Fruit fly (Drosophila melanogaster) whole organism, embryonic: Measurements from ENCODE around the gene CG17028.

Source experiments
- Abd-B ChIP-seq: fragments of 200-800 bp; sonication (Bioruptor generic); optimal IDR thresholded peaks from 2 replicates; lab custom pipeline; 2018; ENCODE audit warnings: missing biosample characterization, mild to moderate bottlenecking, missing genetic modification characterization, moderate library complexity
- Asciz ChIP-seq: fragments of 200-800 bp; sonication (Bioruptor generic); optimal IDR thresholded peaks from 2 replicates; lab custom pipeline; 2017; ENCODE audit warnings: missing biosample characterization, mild to moderate bottlenecking, missing genetic modification characterization, missing genetic modification reagents
- CG10462 ChIP-seq: fragments of 200-800 bp; sonication (Bioruptor generic); optimal IDR thresholded peaks from 2 replicates; lab custom pipeline; 2016; ENCODE audit warnings: missing biosample characterization, missing genetic modification characterization
- CG10565 ChIP-seq: fragments of 200-800 bp; sonication (Bioruptor generic); optimal IDR thresholded peaks from 3 replicates; lab custom pipeline; 2016; ENCODE audit warnings: missing biosample characterization, mild to moderate bottlenecking, missing genetic modification characterization
- CG12769 ChIP-seq: fragments of 200-800 bp; sonication (Bioruptor generic); optimal IDR thresholded peaks from 2 replicates; lab custom pipeline; 2019; ENCODE audit warnings: missing biosample characterization, mild to moderate bottlenecking, missing genetic modification characterization, moderate library complexity
- CG14050 ChIP-seq: fragments of 200-800 bp; sonication (Bioruptor generic); IDR thresholded peaks from 3 replicates; pipeline ENCODE4 v1.3.6; 2022; ENCODE audit warnings: missing biosample characterization, missing genetic modification characterization
- CG14965 ChIP-seq: fragments of 200-800 bp; sonication (Bioruptor generic); optimal IDR thresholded peaks from 2 replicates; lab custom pipeline; 2016; ENCODE audit warnings: missing biosample characterization, missing genetic modification characterization, borderline replicate concordance
- CG15514 ChIP-seq: fragments of 200-800 bp; sonication (Bioruptor generic); optimal IDR thresholded peaks from 3 replicates; lab custom pipeline; 2017; ENCODE audit warnings: missing biosample characterization, missing genetic modification characterization, mild to moderate bottlenecking, moderate library complexity, missing genetic modification reagents
- CG1603 ChIP-seq: fragments of 200-800 bp; sonication (Bioruptor generic); optimal IDR thresholded peaks from 2 replicates; lab custom pipeline; 2019; ENCODE audit warnings: missing biosample characterization, mild to moderate bottlenecking, missing genetic modification characterization, moderate library complexity
- CG3163 ChIP-seq: fragments of 200-800 bp; sonication (Bioruptor generic); optimal IDR thresholded peaks from 3 replicates; lab custom pipeline; 2016; ENCODE audit warnings: missing biosample characterization, missing genetic modification characterization
- CG34376 ChIP-seq: fragments of 200-800 bp; sonication (Bioruptor generic); optimal IDR thresholded peaks from 2 replicates; lab custom pipeline; 2018; ENCODE audit warnings: missing biosample characterization, mild to moderate bottlenecking, missing genetic modification characterization
- CG42726 ChIP-seq: fragments of 200-800 bp; sonication (Bioruptor generic); IDR thresholded peaks from 2 replicates; pipeline ENCODE4 v1.3.6; 2022; ENCODE audit warnings: missing biosample characterization, missing genetic modification characterization; ENCODE audit not compliant: partially characterized antibody
- CG4424 ChIP-seq: fragments of 200-800 bp; sonication (Bioruptor generic); optimal IDR thresholded peaks from 3 replicates; lab custom pipeline; 2016; ENCODE audit warnings: missing biosample characterization, missing genetic modification characterization
- CG4820 ChIP-seq: fragments of 200-800 bp; sonication (Bioruptor generic); optimal IDR thresholded peaks from 3 replicates; lab custom pipeline; 2016; ENCODE audit warnings: missing biosample characterization, missing genetic modification characterization
- CG5953 ChIP-seq: fragments of 200-800 bp; sonication (Bioruptor generic); IDR thresholded peaks from 2 replicates; pipeline ENCODE4 v1.3.6; 2022; ENCODE audit warnings: missing biosample characterization, missing genetic modification characterization
- CG6272 ChIP-seq: fragments of 200-800 bp; sonication (Bioruptor generic); IDR thresholded peaks from 2 replicates; pipeline ENCODE4 v1.3.6; 2022; ENCODE audit warnings: missing biosample characterization, missing genetic modification characterization
- CG8478 ChIP-seq: fragments of >200 bp; optimal IDR thresholded peaks from 2 replicates; lab custom pipeline; 2018
- D ChIP-seq, 2 experiments: fragments of 200-800 bp in 1 of 2; fragments of >200 bp in 1 of 2; sonication (Bioruptor generic) in 1 of 2; optimal IDR thresholded peaks; 2 replicates in 1 of 2; 3 replicates in 1 of 2; lab custom pipeline; 2017; ENCODE audit warnings: mild to moderate bottlenecking in 1 of 2, missing biosample characterization in 1 of 2, missing genetic modification characterization in 1 of 2, missing genetic modification reagents in 1 of 2
- Dad ChIP-seq: fragments of 200-800 bp; sonication (Bioruptor generic); optimal IDR thresholded peaks from 3 replicates; lab custom pipeline; 2016; ENCODE audit warnings: missing biosample characterization, missing genetic modification characterization
- Dll ChIP-seq: fragments of 200-800 bp; sonication (Bioruptor generic); IDR thresholded peaks from 4 replicates; pipeline ENCODE4 v1.3.6; 2022; ENCODE audit warnings: missing biosample characterization, missing genetic modification characterization; ENCODE audit not compliant: partially characterized antibody
- Elba2 ChIP-seq: fragments of 200-800 bp; sonication (Bioruptor generic); optimal IDR thresholded peaks from 3 replicates; lab custom pipeline; 2016; ENCODE audit warnings: missing biosample characterization, missing genetic modification characterization
- Lhr ChIP-seq: fragments of 200-800 bp; sonication (Bioruptor generic); optimal IDR thresholded peaks from 3 replicates; lab custom pipeline; 2017; ENCODE audit warnings: mild to moderate bottlenecking, missing biosample characterization, missing genetic modification reagents, missing genetic modification characterization
- Mes4 ChIP-seq: fragments of 200-800 bp; sonication (Bioruptor generic); optimal IDR thresholded peaks from 2 replicates; lab custom pipeline; 2016; ENCODE audit warnings: missing biosample characterization, missing genetic modification characterization
- Mrtf ChIP-seq: fragments of 200-800 bp; sonication (Bioruptor generic); IDR thresholded peaks from 3 replicates; pipeline ENCODE4 v1.3.6; 2022; ENCODE audit warnings: missing biosample characterization, missing genetic modification characterization
- NK7.1 ChIP-seq: fragments of 200-800 bp; sonication (Bioruptor generic); optimal IDR thresholded peaks from 3 replicates; lab custom pipeline; 2016; ENCODE audit warnings: missing biosample characterization, missing genetic modification characterization
- Opbp ChIP-seq: fragments of 200-800 bp; sonication (Bioruptor generic); IDR thresholded peaks from 3 replicates; pipeline ENCODE4 v1.3.6; 2022; ENCODE audit warnings: missing biosample characterization, missing genetic modification characterization; ENCODE audit not compliant: partially characterized antibody
- Usf ChIP-seq: fragments of 200-800 bp; sonication (Bioruptor generic); optimal IDR thresholded peaks from 2 replicates; lab custom pipeline; 2017; ENCODE audit warnings: missing genotype, missing biosample characterization, missing genetic modification characterization
- cas ChIP-seq: fragments of 200-800 bp; sonication (Bioruptor generic); IDR thresholded peaks from 2 replicates; pipeline ENCODE4 v1.3.6; 2022; ENCODE audit warnings: missing biosample characterization, missing genetic modification characterization
- chif ChIP-seq, 2 experiments: fragments of 200-800 bp; sonication (Bioruptor generic); optimal IDR thresholded peaks; 3 replicates each; lab custom pipeline; 2016; ENCODE audit warnings: missing biosample characterization in 2 of 2, missing genetic modification characterization in 2 of 2
- croc ChIP-seq: fragments of 200-800 bp; sonication (Bioruptor generic); conservative IDR thresholded peaks from 3 replicates; pipeline ENCODE4 v1.3.6; 2022; ENCODE audit warnings: missing biosample characterization, missing genetic modification characterization
- dati ChIP-seq: fragments of 200-800 bp; sonication (Bioruptor generic); IDR thresholded peaks from 2 replicates; pipeline ENCODE4 v1.3.6; 2022; ENCODE audit warnings: missing biosample characterization, missing genetic modification characterization
- dmrt11E ChIP-seq: fragments of 200-800 bp; sonication (Bioruptor generic); optimal IDR thresholded peaks from 3 replicates; lab custom pipeline; 2018; ENCODE audit warnings: missing biosample characterization, mild to moderate bottlenecking, missing genetic modification characterization, moderate library complexity
- eyg ChIP-seq: fragments of 200-800 bp; sonication (Bioruptor generic); optimal IDR thresholded peaks from 3 replicates; lab custom pipeline; 2016; ENCODE audit warnings: missing biosample characterization, missing genetic modification characterization
- ken ChIP-seq: fragments of 200-800 bp; sonication (Bioruptor generic); IDR thresholded peaks from 3 replicates; pipeline ENCODE4 v1.3.6; 2022; ENCODE audit warnings: missing biosample characterization, missing genetic modification characterization
- lov ChIP-seq, 2 experiments: fragments of 200-800 bp in 1 of 2; fragments of >200 bp in 1 of 2; sonication (Bioruptor generic) in 1 of 2; IDR thresholded peaks in 1 of 2; optimal IDR thresholded peaks in 1 of 2; 2 replicates in 1 of 2; 3 replicates in 1 of 2; pipeline versions ENCODE4 v1.3.6 to Lab custom; 2017 to 2022; ENCODE audit warnings: missing biosample characterization in 1 of 2, missing genetic modification characterization in 1 of 2
- nau ChIP-seq: fragments of 200-800 bp; sonication (Bioruptor generic); optimal IDR thresholded peaks from 3 replicates; lab custom pipeline; 2017; ENCODE audit warnings: missing biosample characterization, mild to moderate bottlenecking, missing genetic modification characterization, missing genetic modification reagents
- p53 ChIP-seq: fragments of 200-800 bp; sonication (Bioruptor generic); optimal IDR thresholded peaks from 2 replicates; lab custom pipeline; 2016; ENCODE audit warnings: missing biosample characterization, missing genetic modification characterization
- sug ChIP-seq: fragments of 200-800 bp; optimal IDR thresholded peaks from 2 replicates; lab custom pipeline; 2019; ENCODE audit warnings: missing biosample characterization, mild to moderate bottlenecking, missing genetic modification characterization, moderate library complexity
- tna ChIP-seq: fragments of 200-800 bp; sonication (Bioruptor generic); IDR thresholded peaks from 2 replicates; pipeline ENCODE4 v1.3.6; 2022; ENCODE audit warnings: missing biosample characterization, missing genetic modification characterization; ENCODE audit not compliant: partially characterized antibody
- ttk ChIP-seq: fragments of 200-800 bp; sonication (Bioruptor generic); IDR thresholded peaks from 2 replicates; pipeline ENCODE4 v2.1.2; 2022; ENCODE audit warnings: missing biosample characterization, missing genetic modification characterization
- wdn ChIP-seq: fragments of 200-800 bp; sonication (Bioruptor generic); IDR thresholded peaks from 2 replicates; pipeline ENCODE4 v1.3.6; 2022; ENCODE audit warnings: missing biosample characterization, missing genetic modification characterization

The CG17028 gene

dm6 chr3L:15999358-16000005, 21.2 kb downstream of the CG17028 start (continued):
- peak; percentile 51 for TF ChIP-seq CG15514
- TF ChIP-seq Elba2 (GFP tag; lab: Kevin White, UChicago): no peak
- TF ChIP-seq CG5953 (GFP tag; lab: Robert Waterston, UW): no peak
- TF ChIP-seq lov (optimal IDR thresholded peaks at IDR 0.05; lab: Kevin White, UChicago): no peak
- no peak for TF ChIP-seq lov (GFP tag; IDR thresholded peaks at IDR 0.05; lab: Robert Waterston, UW)
- TF ChIP-seq Dll (GFP tag; lab: Robert Waterston, UW): no peak
- no peak for TF ChIP-seq p53
- TF ChIP-seq dmrt11E (tag; lab: Kevin White, UChicago): peak; percentile 30
- no peak for TF ChIP-seq D (optimal IDR thresholded peaks at IDR 0.05; lab: Kevin White, UChicago)
- TF ChIP-seq D (GFP tag; optimal IDR thresholded peaks at IDR 0.05; lab: Kevin White, UChicago): no peak
- no peak for TF ChIP-seq Opbp (GFP tag; lab: Robert Waterston, UW)
- peak; percentile 41 for TF ChIP-seq CG12769
- TF ChIP-seq wdn (GFP tag; lab: Robert Waterston, UW): no peak
- no peak for TF ChIP-seq Usf
- no peak for TF ChIP-seq croc
- TF ChIP-seq Lhr (GFP tag; lab: Kevin White, UChicago): no peak
- no peak for TF ChIP-seq CG10462 (GFP tag; lab: Kevin White, UChicago)
- TF ChIP-seq Mes4 (GFP tag; lab: Kevin White, UChicago): no peak
- TF ChIP-seq cas: no peak
- TF ChIP-seq CG14050: no peak
- peak; percentile 22 for TF ChIP-seq nau (GFP tag; lab: Kevin White, UChicago)
- TF ChIP-seq CG42726 (GFP tag; lab: Robert Waterston, UW): no peak
- peak; percentile 12 for TF ChIP-seq CG4424 (GFP tag; lab: Kevin White, UChicago)
- peak; percentile 38 for TF ChIP-seq Asciz (GFP tag; lab: Kevin White, UChicago)
- TF ChIP-seq CG10565 (GFP tag; lab: Kevin White, UChicago): no peak
- TF ChIP-seq CG34376 (GFP tag; lab: Kevin White, UChicago): peak; percentile 83
- TF ChIP-seq CG1603 (tag; lab: Kevin White, UChicago): peak; percentile 25
- TF ChIP-seq Mrtf: no peak; the same call in 2 of the 3 replicates
- TF ChIP-seq chif (GFP tag; optimal IDR thresholded peaks at IDR 0.05; lab: Kevin White, UChicago): no peak
- no peak for TF ChIP-seq CG14965 (GFP tag; lab: Kevin White, UChicago)
- no peak for TF ChIP-seq CG4820
- TF ChIP-seq dati (GFP tag; lab: Robert Waterston, UW): no peak
- no peak for TF ChIP-seq eyg (GFP tag; lab: Kevin White, UChicago)
- TF ChIP-seq CG8478 (lab: Kevin White, UChicago): no peak
- no peak for TF ChIP-seq CG3163 (GFP tag; lab: Kevin White, UChicago)
- TF ChIP-seq ttk (GFP tag; lab: Robert Waterston, UW): no peak
- no peak for TF ChIP-seq tna (GFP tag; lab: Robert Waterston, UW)
- no peak for TF ChIP-seq Abd-B (GFP tag; lab: Kevin White, UChicago)
- TF ChIP-seq ken (GFP tag; lab: Robert Waterston, UW): no peak
- no peak for TF ChIP-seq CG6272 (GFP tag; lab: Robert Waterston, UW)
- no peak for TF ChIP-seq Dad (GFP tag; lab: Kevin White, UChicago)
- TF ChIP-seq sug (tag; lab: Kevin White, UChicago): peak; percentile 97
- TF ChIP-seq NK7.1: no peak
- TF ChIP-seq, all 482 proteins: peak for 175
